Worm (Caenorhabditis elegans) whole organism, L4 larva: ENCODE data around the gene ZK822.9.

Source experiments
- F37D6.2 ChIP-seq: sonication (generic microtip); optimal IDR thresholded peaks from 2 replicates; lab custom pipeline; 2016; ENCODE audit warnings: mild to moderate bottlenecking, missing genetic modification characterization, missing compliant biosample characterization
- F49E8.2 ChIP-seq: sonication (generic microtip); optimal IDR thresholded peaks from 2 replicates; lab custom pipeline; 2016; ENCODE audit warnings: missing compliant biosample characterization, mild to moderate bottlenecking, missing genetic modification characterization, borderline replicate concordance
- T20F7.1 ChIP-seq: fragments of 200-800 bp; sonication (Bioruptor generic); optimal IDR thresholded peaks from 2 replicates; lab custom pipeline; 2018; ENCODE audit warnings: mild to moderate bottlenecking, missing genetic modification characterization, missing compliant biosample characterization
- T26A8.4 ChIP-seq: fragments of 200-800 bp; sonication (Bioruptor generic); IDR thresholded peaks from 2 replicates; pipeline ENCODE4 v1.3.6; 2022; ENCODE audit warnings: missing genetic modification characterization, missing compliant biosample characterization
- Y48G9A.11 ChIP-seq: fragments of 200-800 bp; sonication (Bioruptor generic); IDR thresholded peaks from 2 replicates; pipeline ENCODE4 v1.3.6; 2022; ENCODE audit warnings: missing genetic modification reagents, missing genetic modification characterization, missing compliant biosample characterization
- Y75B8A.6 ChIP-seq: fragments of 200-800 bp; sonication (Bioruptor generic); IDR thresholded peaks from 2 replicates; pipeline ENCODE4 v1.3.6; 2022; ENCODE audit warnings: missing genetic modification reagents, missing genetic modification characterization, missing compliant biosample characterization
- ZK337.2 ChIP-seq: fragments of 200-800 bp; sonication (Bioruptor generic); IDR thresholded peaks from 2 replicates; pipeline ENCODE4 v1.3.6; 2022; ENCODE audit warnings: missing genetic modification reagents, missing genetic modification characterization, missing compliant biosample characterization
- aha-1 ChIP-seq: fragments of 150-350 bp; peaks from one replicate; lab custom pipeline; 2014; ENCODE audit warnings: missing biosample characterization, missing genetic modification characterization
- ceh-20 ChIP-seq: fragments of 200-800 bp; sonication (Bioruptor generic); IDR thresholded peaks from 2 replicates; pipeline ENCODE4 v1.3.6; 2022; ENCODE audit warnings: missing genetic modification reagents, missing genetic modification characterization, missing compliant biosample characterization
- ceh-62 ChIP-seq: sonication (generic microtip); optimal IDR thresholded peaks from 2 replicates; lab custom pipeline; 2017; ENCODE audit warnings: missing biosample characterization, missing genetic modification characterization
- ctbp-1 ChIP-seq: fragments of 200-800 bp; sonication (Bioruptor generic); IDR thresholded peaks from 2 replicates; pipeline ENCODE4 v1.3.6; 2022; ENCODE audit warnings: missing genetic modification reagents, missing genetic modification characterization, missing compliant biosample characterization
- dmd-6 ChIP-seq: fragments of 200-800 bp; sonication (Bioruptor generic); IDR thresholded peaks from 2 replicates; pipeline ENCODE4 v1.3.6; 2022; ENCODE audit warnings: missing genetic modification reagents, missing genetic modification characterization, missing compliant biosample characterization
- dmd-8 ChIP-seq: fragments of 200-800 bp; sonication (Bioruptor generic); IDR thresholded peaks from 2 replicates; pipeline ENCODE4 v1.3.6; 2022; ENCODE audit warnings: missing genetic modification characterization, missing compliant biosample characterization
- dmd-9 ChIP-seq: fragments of 200-800 bp; sonication (Bioruptor generic); IDR thresholded peaks from 2 replicates; pipeline ENCODE4 v1.3.6; 2022; ENCODE audit warnings: missing genetic modification reagents, missing genetic modification characterization, missing compliant biosample characterization
- dve-1 ChIP-seq: sonication (generic microtip); optimal IDR thresholded peaks from 2 replicates; lab custom pipeline; 2017; ENCODE audit warnings: antibody characterized with exemption, mild to moderate bottlenecking, missing genetic modification characterization, missing compliant biosample characterization; ENCODE audit not compliant: insufficient read depth
- egl-43 ChIP-seq: fragments of 200-800 bp; sonication (Bioruptor generic); IDR thresholded peaks from 2 replicates; pipeline ENCODE4 v1.3.6; 2022; ENCODE audit warnings: missing genetic modification reagents, missing genetic modification characterization, missing compliant biosample characterization
- fkh-10 ChIP-seq: fragments of 150-350 bp; optimal IDR thresholded peaks from 2 replicates; lab custom pipeline; 2014; ENCODE audit warnings: missing biosample characterization, missing genetic modification reagents, missing genetic modification characterization
- fos-1 ChIP-seq: fragments of 150-350 bp; optimal IDR thresholded peaks from 2 replicates; lab custom pipeline; 2014; ENCODE audit warnings: missing biosample characterization, missing genetic modification characterization
- hlh-11 ChIP-seq: fragments of 200-800 bp; sonication (Bioruptor generic); optimal IDR thresholded peaks from 2 replicates; lab custom pipeline; 2018; ENCODE audit warnings: mild to moderate bottlenecking, missing genetic modification characterization, missing compliant biosample characterization
- hlh-30 ChIP-seq: sonication (generic microtip); optimal IDR thresholded peaks from 2 replicates; lab custom pipeline; 2017; ENCODE audit warnings: antibody characterized with exemption, mild to moderate bottlenecking, missing genetic modification characterization, missing compliant biosample characterization; ENCODE audit not compliant: insufficient read depth
- lim-7 ChIP-seq: fragments of 200-800 bp; sonication (Bioruptor generic); IDR thresholded peaks from 2 replicates; pipeline ENCODE4 v1.3.6; 2022; ENCODE audit warnings: missing genetic modification characterization, missing compliant biosample characterization
- lin-1 ChIP-seq: fragments of 200-800 bp; sonication (Bioruptor generic); IDR thresholded peaks from 2 replicates; pipeline ENCODE4 v1.3.6; 2022; ENCODE audit warnings: missing genetic modification reagents, missing genetic modification characterization, missing compliant biosample characterization
- lin-38 ChIP-seq: fragments of 200-800 bp; sonication (Bioruptor generic); IDR thresholded peaks from 2 replicates; pipeline ENCODE4 v1.3.6; 2022; ENCODE audit warnings: missing genetic modification reagents, missing genetic modification characterization, missing compliant biosample characterization
- lsy-2 ChIP-seq, 2 experiments: fragments of 150-350 bp in 1 of 2; sonication (generic microtip) in 1 of 2; optimal IDR thresholded peaks; 2 replicates each; lab custom pipeline; 2014 to 2017; ENCODE audit warnings: missing biosample characterization in 2 of 2, missing genetic modification characterization in 2 of 2
- mdl-1 ChIP-seq, 2 experiments: fragments of 150-350 bp in 1 of 2; sonication (generic microtip) in 1 of 2; optimal IDR thresholded peaks; 2 replicates each; lab custom pipeline; 2014 to 2017; ENCODE audit warnings: missing biosample characterization in 2 of 2, missing genetic modification characterization in 2 of 2
- mdt-29 ChIP-seq: fragments of 200-800 bp; sonication (Bioruptor generic); IDR thresholded peaks from 2 replicates; pipeline ENCODE4 v1.3.6; 2022; ENCODE audit warnings: missing genetic modification reagents, missing genetic modification characterization, missing compliant biosample characterization
- mxl-2 ChIP-seq: fragments of 200-800 bp; sonication (Bioruptor generic); conservative IDR thresholded peaks from 2 replicates; pipeline ENCODE4 v1.3.6; 2022; ENCODE audit warnings: missing genetic modification reagents, missing genetic modification characterization, missing compliant biosample characterization
- nhr-237 ChIP-seq: sonication (generic microtip); optimal IDR thresholded peaks from 2 replicates; lab custom pipeline; 2017; ENCODE audit warnings: missing biosample characterization, missing genetic modification characterization
- nhr-25 ChIP-seq: sonication (generic microtip); optimal IDR thresholded peaks from 2 replicates; lab custom pipeline; 2017; ENCODE audit warnings: missing genetic modification characterization, mild to moderate bottlenecking, missing compliant biosample characterization, antibody characterized with exemption, moderate library complexity, borderline replicate concordance; ENCODE audit not compliant: insufficient read depth
- nhr-28 ChIP-seq: fragments of 150-350 bp; optimal IDR thresholded peaks from 2 replicates; lab custom pipeline; 2014; ENCODE audit warnings: missing biosample characterization, missing genetic modification characterization
- nhr-41 ChIP-seq: fragments of 200-800 bp; sonication (Bioruptor generic); IDR thresholded peaks from 2 replicates; pipeline ENCODE4 v1.3.6; 2022; ENCODE audit warnings: missing genetic modification reagents, missing genetic modification characterization, missing compliant biosample characterization
- nhr-42 ChIP-seq: fragments of 200-800 bp; sonication (Bioruptor generic); IDR thresholded peaks from 2 replicates; pipeline ENCODE4 v1.3.6; 2022; ENCODE audit warnings: missing genetic modification characterization, missing compliant biosample characterization
- nhr-77 ChIP-seq: fragments of 150-350 bp; optimal IDR thresholded peaks from 2 replicates; lab custom pipeline; 2014; ENCODE audit warnings: missing biosample characterization, missing genetic modification characterization
- saeg-2 ChIP-seq: fragments of 200-800 bp; sonication (Bioruptor generic); IDR thresholded peaks from 2 replicates; pipeline ENCODE4 v1.3.6; 2022; ENCODE audit warnings: missing genetic modification reagents, missing genetic modification characterization, missing compliant biosample characterization
- sdz-12 ChIP-seq: fragments of 200-800 bp; sonication (Bioruptor generic); optimal IDR thresholded peaks from 2 replicates; lab custom pipeline; 2018; ENCODE audit warnings: mild to moderate bottlenecking, missing genetic modification characterization, missing compliant biosample characterization
- skn-1 ChIP-seq: fragments of 150-350 bp; optimal IDR thresholded peaks from 2 replicates; lab custom pipeline; 2014; ENCODE audit warnings: missing biosample characterization, missing genetic modification characterization
- spr-1 ChIP-seq: sonication (generic microtip); optimal IDR thresholded peaks from 2 replicates; lab custom pipeline; 2016; ENCODE audit warnings: mild to moderate bottlenecking, missing genetic modification characterization, missing compliant biosample characterization
- spr-3 ChIP-seq: fragments of 200-800 bp; sonication (Bioruptor generic); optimal IDR thresholded peaks from 2 replicates; lab custom pipeline; 2018; ENCODE audit warnings: mild to moderate bottlenecking, missing genetic modification characterization, missing compliant biosample characterization
- tra-1 ChIP-seq: fragments of 200-800 bp; sonication (Bioruptor generic); IDR thresholded peaks from 2 replicates; pipeline ENCODE4 v1.3.6; 2022; ENCODE audit warnings: missing genetic modification reagents, missing genetic modification characterization, missing compliant biosample characterization
- unc-62 ChIP-seq, 3 experiments: fragments of 150-350 bp in 1 of 3; sonication (generic microtip); optimal IDR thresholded peaks in 2 of 3; peaks in 1 of 3; 1 replicate in 1 of 3; 2 replicates in 2 of 3; lab custom pipeline; 2014 to 2017; ENCODE audit warnings: missing biosample characterization in 3 of 3, missing genetic modification characterization in 3 of 3, missing genetic modification reagents in 3 of 3, missing genotype in 1 of 3
- vab-7 ChIP-seq: fragments of 200-800 bp; sonication (Bioruptor generic); IDR thresholded peaks from 2 replicates; pipeline ENCODE4 v1.3.6; 2022; ENCODE audit warnings: missing genetic modification reagents, missing genetic modification characterization, missing compliant biosample characterization
- zfp-3 ChIP-seq: fragments of 200-800 bp; sonication (Bioruptor generic); conservative IDR thresholded peaks from 2 replicates; pipeline ENCODE4 v1.3.6; 2022; ENCODE audit warnings: missing genetic modification reagents, missing genetic modification characterization, missing compliant biosample characterization
- ztf-7 ChIP-seq: fragments of 150-350 bp; optimal IDR thresholded peaks from 2 replicates; lab custom pipeline; 2014; ENCODE audit warnings: missing biosample characterization, missing genetic modification characterization

ZK822.9 gene

ce11 chrIV:11924092-11924491 is 8.3 kb downstream of the ZK822.9 start:
- no peak for TF ChIP-seq T20F7.1
- TF ChIP-seq tra-1 (GFP tag; lab: Robert Waterston, UW): no peak
- TF ChIP-seq nhr-25 (tag; lab: Kevin White, UChicago): peak; percentile 31
- peak; percentile 82 for TF ChIP-seq aha-1 (tag; lab: Kevin White, UChicago)
- TF ChIP-seq T26A8.4 (GFP tag; lab: Robert Waterston, UW): no peak
- TF ChIP-seq fkh-10 (GFP tag; lab: Kevin White, UChicago): no peak
- TF ChIP-seq dmd-9: no peak
- TF ChIP-seq unc-62 (GFP tag; optimal IDR thresholded peaks at IDR 0.05 in 1 of 2; lab: Kevin White, UChicago): peak in 1 of 2 experiments; percentile 62
- TF ChIP-seq unc-62 (tag; optimal IDR thresholded peaks at IDR 0.05; lab: Kevin White, UChicago): no peak
- TF ChIP-seq spr-3 (GFP tag; lab: Kevin White, UChicago): no peak
- TF ChIP-seq lim-7 (GFP tag; lab: Robert Waterston, UW): no peak
- TF ChIP-seq fos-1 (tag; lab: Kevin White, UChicago): no peak

ce11 chrIV:11925346-11926075 is 9.8 kb downstream of the ZK822.9 start, which contains the start of the genes srlf-33 and srlf-32:
Gene srlf-33, minus strand, starts transcription at chrIV:11925446.
Gene srlf-32, plus strand, starts transcription at chrIV:11926025.
- TF ChIP-seq mxl-2 (GFP tag; lab: Robert Waterston, UW) (no peak), aha-1 (tag; lab: Kevin White, UChicago) (peak; percentile 63)

ce11 chrIV:11928388-11928787 is 12.6 kb downstream of the ZK822.9 start:
- TF ChIP-seq hlh-30 (tag; lab: Kevin White, UChicago) (peak; percentile 60), hlh-11 (peak; percentile 57), sdz-12 (GFP tag; lab: Kevin White, UChicago) (no peak), dve-1 (peak; percentile 31), mdt-29 (no peak; the same call in 1 of the 2 replicates), F37D6.2 (tag; lab: Kevin White, UChicago) (no peak), skn-1 (no peak), mdl-1 (tag; optimal IDR thresholded peaks at IDR 0.05; lab: Kevin White, UChicago) (peak in 1 of 2 experiments; percentile 39), ztf-7 (peak; percentile 4), nhr-42 (GFP tag; lab: Robert Waterston, UW) (peak; percentile 70; the same call in 1 of the 2 replicates), fos-1 (tag; lab: Kevin White, UChicago) (no peak), lin-1 (GFP tag; lab: Robert Waterston, UW) (0 out of 2 replicates have a peak, but pooled peaks have one; percentile 53), nhr-28 (tag; lab: Kevin White, UChicago) (peak; percentile 40), vab-7 (peak; percentile 64; the same call in 1 of the 2 replicates), nhr-77 (tag; lab: Kevin White, UChicago) (no peak), ctbp-1 (GFP tag; lab: Robert Waterston, UW) (0 out of 2 replicates have a peak, but pooled peaks have one; percentile 62), ZK337.2 (peak; percentile 47; the same call in 1 of the 2 replicates), zfp-3 (GFP tag; lab: Robert Waterston, UW) (no peak), lim-7 (GFP tag; lab: Robert Waterston, UW) (peak; percentile 73), F49E8.2 (tag; lab: Kevin White, UChicago) (peak; percentile 34), saeg-2 (GFP tag; lab: Robert Waterston, UW) (peak; percentile 76; the same call in 1 of the 2 replicates), Y75B8A.6 (GFP tag; lab: Robert Waterston, UW) (no peak), nhr-41 (GFP tag; lab: Robert Waterston, UW) (0 out of 2 replicates have a peak, but pooled peaks have one; percentile 38), dmd-6 (GFP tag; lab: Robert Waterston, UW) (peak; percentile 74), lsy-2 (tag; optimal IDR thresholded peaks at IDR 0.05; lab: Kevin White, UChicago) (peak in 1 of 2 experiments; percentile 48), nhr-237 (tag; lab: Kevin White, UChicago) (no peak), unc-62 (GFP tag; optimal IDR thresholded peaks at IDR 0.05 in 1 of 2; lab: Kevin White, UChicago) (no peak), unc-62 (tag; optimal IDR thresholded peaks at IDR 0.05; lab: Kevin White, UChicago) (no peak), dmd-8 (GFP tag; lab: Robert Waterston, UW) (peak; percentile 87; the same call in 1 of the 2 replicates), spr-1 (tag; lab: Kevin White, UChicago) (peak; percentile 39), Y48G9A.11 (GFP tag; lab: Robert Waterston, UW) (peak; percentile 61; the same call in 1 of the 2 replicates), egl-43 (GFP tag; lab: Robert Waterston, UW) (peak; percentile 87), lin-38 (GFP tag; lab: Robert Waterston, UW) (no peak; the same call in 1 of the 2 replicates), ceh-62 (tag; lab: Kevin White, UChicago) (no peak), ceh-20 (GFP tag; lab: Robert Waterston, UW) (0 out of 2 replicates have a peak, but pooled peaks have one; percentile 45)
